Fruit fly (Drosophila melanogaster) whole organism: ENCODE data around the gene Drsl5.

ENCODE experiments used
- CG8478 ChIP-seq: fragments of >200 bp; optimal IDR thresholded peaks from 2 replicates; lab custom pipeline; 2018; ENCODE audit warnings: inconsistent platforms
- pan ChIP-seq: fragments of >200 bp; optimal IDR thresholded peaks from 2 replicates; lab custom pipeline; 2017
- psq ChIP-seq: fragments of >200 bp; optimal IDR thresholded peaks from 2 replicates; lab custom pipeline; 2017
- usp ChIP-seq: fragments of >200 bp; optimal IDR thresholded peaks from 2 replicates; lab custom pipeline; 2017; ENCODE audit warnings: missing biosample characterization, missing genetic modification characterization, mixed read lengths

DNA sequence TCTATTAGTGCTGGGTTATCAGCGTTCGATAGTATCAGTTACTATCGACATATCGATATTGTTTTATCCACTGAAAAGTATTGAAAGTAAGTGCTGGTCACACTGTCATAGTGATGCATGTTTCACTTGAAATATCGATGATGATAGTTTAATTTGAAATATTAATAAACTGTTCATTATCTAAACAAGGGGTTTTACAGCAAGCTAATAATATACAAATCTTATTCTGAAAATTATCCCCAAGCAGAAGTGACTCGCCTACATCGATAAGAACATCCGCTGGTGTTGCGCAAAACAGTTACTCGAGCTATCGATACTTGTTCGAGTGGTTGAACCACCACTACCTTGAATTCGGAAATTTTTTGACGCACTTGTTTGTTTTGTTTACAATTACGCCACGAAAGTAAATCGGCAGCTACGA lies 2.7 kb downstream of the Drsl5 start, which contains the start of the genes PIG-C, CG12016 and Dpm2:
- TF ChIP-seq CG8478 (lab: Kevin White, UChicago) (no peak), usp (GFP tag; lab: Kevin White, UChicago) (no peak), pan (lab: Kevin White, UChicago) (no peak), psq (no peak)
